Fruit fly (Drosophila melanogaster): ENCODE data around the gene Mcm10.
A peak's percentile ranks its signal among the peaks of the same experiment; 100 is the strongest.

The Mcm10 gene

DNA sequence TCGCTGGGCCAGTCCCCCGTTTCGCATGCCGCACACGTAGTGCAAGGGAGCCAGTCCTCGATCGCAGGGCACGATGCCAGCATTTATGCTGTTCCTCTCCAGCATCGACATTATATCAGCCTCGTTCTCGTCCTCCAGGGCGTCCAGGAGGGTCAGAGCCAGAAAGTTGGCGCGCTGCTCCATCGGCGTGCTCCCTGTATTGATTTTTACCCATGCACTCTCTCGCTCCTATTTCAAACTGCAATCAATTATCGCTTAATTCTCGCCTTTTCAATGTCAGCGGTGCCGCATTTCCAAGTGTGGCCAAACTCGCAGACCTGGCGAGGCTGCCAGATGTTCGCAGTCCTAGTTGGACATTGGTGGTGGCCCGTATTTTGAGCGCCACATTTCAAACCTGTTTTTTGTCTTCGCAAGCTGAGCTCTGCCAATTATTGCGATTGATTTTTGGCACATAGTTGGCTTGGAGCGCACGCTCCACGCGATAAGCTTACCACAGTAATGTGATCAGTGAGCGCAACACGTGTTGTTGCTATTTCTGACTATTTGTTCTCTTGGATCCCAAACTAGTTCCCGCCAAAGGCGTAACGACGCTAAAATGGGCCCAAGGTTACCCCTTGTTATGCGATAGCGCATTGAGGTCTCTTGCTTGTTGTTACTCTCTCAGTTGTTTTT, 38.6 kb downstream of the Mcm10 start, which contains the start of gene CG8679 (continued):
- TF ChIP-seq CG1792 (GFP tag; optimal IDR thresholded peaks at IDR 0.05) (no peak), sc (optimal IDR thresholded peaks at IDR 0.05) (no peak), sc (GFP tag; optimal IDR thresholded peaks at IDR 0.05) (no peak), Dll (GFP tag; IDR thresholded peaks at IDR 0.05; ENCODE audit: partially characterized antibody) (peak; percentile 48; the same call in 1 of the 4 replicates), CG8924 (tag; optimal IDR thresholded peaks at IDR 0.05) (peak; percentile 16), CG6254 (GFP tag; optimal IDR thresholded peaks at IDR 0.05) (no peak), CG9727 (GFP tag; optimal IDR thresholded peaks at IDR 0.05) (no peak), Asciz (GFP tag; optimal IDR thresholded peaks at IDR 0.05) (no peak), CG30020 (tag; optimal IDR thresholded peaks at IDR 0.05) (peak; percentile 30), cg (GFP tag; optimal IDR thresholded peaks at IDR 0.05) (no peak), CG18262 (tag; optimal IDR thresholded peaks at IDR 0.05) (no peak), zf30C (GFP tag; optimal IDR thresholded peaks at IDR 0.05) (no peak), CG1233 (GFP tag; optimal IDR thresholded peaks at IDR 0.05) (no peak), D (optimal IDR thresholded peaks at IDR 0.05) (no peak), D (GFP tag; optimal IDR thresholded peaks at IDR 0.05) (no peak), salm (tag; optimal IDR thresholded peaks at IDR 0.05) (no peak), B-H1 (GFP tag; IDR thresholded peaks at IDR 0.05) (no peak), Hr51 (GFP tag; optimal IDR thresholded peaks at IDR 0.05) (no peak), CG6791 (GFP tag; IDR thresholded peaks at IDR 0.05; ENCODE audit: partially characterized antibody) (no peak), CG12104 (GFP tag; optimal IDR thresholded peaks at IDR 0.05) (no peak), CG3995 (GFP tag; optimal IDR thresholded peaks at IDR 0.05) (no peak), NFAT (GFP tag; IDR thresholded peaks at IDR 0.05) (no peak), Sox100B (GFP tag; optimal IDR thresholded peaks at IDR 0.05) (no peak), ab (GFP tag; optimal IDR thresholded peaks at IDR 0.05) (no peak), CG11247 (GFP tag; IDR thresholded peaks at IDR 0.05) (no peak), CG4730 (GFP tag; IDR thresholded peaks at IDR 0.05) (no peak), gem (tag; optimal IDR thresholded peaks at IDR 0.05) (no peak), CG10366 (GFP tag; IDR thresholded peaks at IDR 0.05) (no peak), CG32532 (GFP tag; IDR thresholded peaks at IDR 0.05) (no peak), Stat92E (GFP tag; optimal IDR thresholded peaks at IDR 0.05) (peak in 1 of 3 experiments; percentile 38), CG7556 (GFP tag; optimal IDR thresholded peaks at IDR 0.05) (no peak), CG30403 (GFP tag; optimal IDR thresholded peaks at IDR 0.05) (no peak), Dref (GFP tag; IDR thresholded peaks at IDR 0.05) (peak; percentile 35), CG16863 (GFP tag; optimal IDR thresholded peaks at IDR 0.05) (no peak), BtbVII (GFP tag; optimal IDR thresholded peaks at IDR 0.05) (no peak), pfk (GFP tag; optimal IDR thresholded peaks at IDR 0.05) (no peak), CG10267 (tag; optimal IDR thresholded peaks at IDR 0.05) (peak; percentile 44), luna (GFP tag; optimal IDR thresholded peaks at IDR 0.05) (no peak), slou (GFP tag; optimal IDR thresholded peaks at IDR 0.05) (no peak), CG8359 (GFP tag; optimal IDR thresholded peaks at IDR 0.05; ENCODE audit: borderline replicate concordance) (no peak), vfl (GFP tag; optimal IDR thresholded peaks at IDR 0.05) (no peak), HmgZ (tag; optimal IDR thresholded peaks at IDR 0.05) (peak; percentile 60), crol (GFP tag; IDR thresholded peaks at IDR 0.05) (no peak), insv (GFP tag; optimal IDR thresholded peaks at IDR 0.05) (peak in 1 of 2 experiments; percentile 70), kay (GFP tag; optimal IDR thresholded peaks at IDR 0.05) (no peak), Mes4 (GFP tag; optimal IDR thresholded peaks at IDR 0.05) (no peak), CG18011 (GFP tag; optimal IDR thresholded peaks at IDR 0.05) (no peak), gcm (GFP tag; optimal IDR thresholded peaks at IDR 0.05) (no peak), Blimp-1 (GFP tag; optimal IDR thresholded peaks at IDR 0.05) (no peak), ap (GFP tag; IDR thresholded peaks at IDR 0.05) (no peak)
